Worm (Caenorhabditis elegans): ENCODE data around the gene Y81G3A.1.

DNA sequence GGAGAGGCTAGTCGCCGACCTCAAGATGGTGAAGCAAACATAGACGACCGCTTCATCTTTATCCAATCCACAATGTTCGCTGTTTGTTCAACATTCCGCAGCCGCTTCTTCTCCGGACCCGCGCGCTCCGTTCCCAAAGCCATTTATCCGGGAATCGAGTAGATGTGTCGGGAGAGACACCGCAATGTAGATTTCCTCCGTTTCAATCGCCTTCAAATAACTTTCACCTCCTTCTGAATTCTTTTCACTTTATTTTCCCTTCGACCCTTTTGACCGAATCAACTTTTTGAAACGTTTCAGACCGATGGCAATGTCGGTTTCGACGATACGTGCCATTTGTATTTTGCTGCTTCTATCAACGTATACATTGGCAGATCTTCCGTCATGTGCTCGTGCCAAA, 24.0 kb upstream of the Y81G3A.1 start, which contains the start of gene pqn-32:
- TF ChIP-seq mep-1 (tag; optimal IDR thresholded peaks at IDR 0.05): no peak
- no peak for TF ChIP-seq pha-4 (tag; optimal IDR thresholded peaks at IDR 0.05)
- TF ChIP-seq sptf-1 (tag; optimal IDR thresholded peaks at IDR 0.05): no peak
- no peak for TF ChIP-seq blmp-1 (tag; optimal IDR thresholded peaks at IDR 0.05)
- TF ChIP-seq nhr-28 (tag; optimal IDR thresholded peaks at IDR 0.05): no peak
- TF ChIP-seq snpc-4 (tag; optimal IDR thresholded peaks at IDR 0.05): no peak
- no peak for TF ChIP-seq lin-13 (tag; optimal IDR thresholded peaks at IDR 0.05)
